Worm (Caenorhabditis elegans): ENCODE measurements around the gene C33H5.13.

The C33H5.13 gene

DNA sequence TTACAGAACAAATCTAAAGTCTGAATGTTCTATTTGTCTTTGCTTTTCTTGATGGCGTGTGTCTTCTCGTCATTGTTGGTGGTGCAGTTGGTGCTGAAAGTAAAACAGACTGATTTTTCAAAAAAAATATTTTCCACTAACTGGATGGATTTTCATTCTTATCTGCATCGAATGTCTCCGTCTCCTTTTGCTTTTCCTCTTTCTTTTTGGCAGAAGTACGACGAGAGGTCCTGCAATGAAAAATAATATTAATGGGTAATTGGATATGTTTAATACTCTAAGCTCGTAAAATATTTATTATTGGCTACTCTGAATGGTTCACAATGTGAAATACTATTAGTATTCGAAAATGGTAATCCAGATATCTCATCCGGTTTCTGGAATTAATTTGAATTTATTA is 31.9 kb downstream of the C33H5.13 start, which contains the start of gene del-7:
Gene del-7, plus strand, starts transcription at position 301 of the 400 bp plus-strand sequence.
- TF ChIP-seq ama-1 (optimal IDR thresholded peaks at IDR 0.05) (no peak), ama-1 (GFP tag; optimal IDR thresholded peaks at IDR 0.05) (no peak), C17E4.6 (GFP tag; IDR thresholded peaks at IDR 0.05) (no peak), unc-130 (GFP tag; optimal IDR thresholded peaks at IDR 0.05) (no peak), mel-28 (tag; optimal IDR thresholded peaks at IDR 0.05; ENCODE audit: borderline replicate concordance) (no peak), snpc-1.1 (tag; optimal IDR thresholded peaks at IDR 0.05; ENCODE audit: insufficient read depth) (no peak), lag-1 (GFP tag; IDR thresholded peaks at IDR 0.05) (no peak), lin-26 (GFP tag; IDR thresholded peaks at IDR 0.05) (no peak)

DNA sequence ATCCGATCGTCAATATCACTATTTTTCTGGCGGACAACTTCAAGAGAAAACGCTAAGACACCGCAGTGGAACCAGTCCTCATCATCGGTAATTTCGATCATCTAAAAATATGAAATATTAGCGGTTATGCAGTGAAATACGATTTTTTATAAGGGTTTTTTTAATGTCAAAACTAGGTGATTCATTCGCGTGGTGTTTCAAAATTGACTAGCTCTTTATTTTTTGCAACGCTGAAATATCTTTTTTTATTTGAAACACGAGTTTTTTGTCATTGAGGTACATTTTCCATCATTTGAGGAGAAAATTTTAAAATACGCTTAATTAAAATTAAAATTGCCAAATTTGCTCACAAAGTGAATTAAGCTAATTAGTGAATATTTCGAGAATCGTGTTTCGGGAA is 32.5 kb downstream of the C33H5.13 start, which contains the start of gene dsb-3:
Gene dsb-3, minus strand, starts transcription at position 101 of the 400 bp plus-strand sequence.
- no peak for TF ChIP-seq lag-1 (GFP tag; IDR thresholded peaks at IDR 0.05)
- no peak for TF ChIP-seq cebp-1 (GFP tag; IDR thresholded peaks at IDR 0.05)
- no peak for TF ChIP-seq cebp-1 (tag; optimal IDR thresholded peaks at IDR 0.05)
- no peak for TF ChIP-seq Y53F4B.3 (GFP tag; IDR thresholded peaks at IDR 0.05)
- TF ChIP-seq rpc-1 (optimal IDR thresholded peaks at IDR 0.05) = no peak
- no peak for TF ChIP-seq rpc-1 (tag; optimal IDR thresholded peaks at IDR 0.05)
- TF ChIP-seq akir-1 (GFP tag; optimal IDR thresholded peaks at IDR 0.05) = no peak
- no peak for TF ChIP-seq egl-44 (GFP tag; IDR thresholded peaks at IDR 0.05)
- no peak for TF ChIP-seq B0261.1 (tag; optimal IDR thresholded peaks at IDR 0.05)
- TF ChIP-seq somi-1 (GFP tag; optimal IDR thresholded peaks at IDR 0.05) = no peak
- TF ChIP-seq hlh-12 (tag; optimal IDR thresholded peaks at IDR 0.05) = no peak
- no peak for TF ChIP-seq ztf-22 (GFP tag; optimal IDR thresholded peaks at IDR 0.05)
- TF ChIP-seq ceh-27 (GFP tag; optimal IDR thresholded peaks at IDR 0.05) = no peak
- no peak for TF ChIP-seq ztf-6 (GFP tag; IDR thresholded peaks at IDR 0.05)
- no peak for TF ChIP-seq lin-40 (tag; optimal IDR thresholded peaks at IDR 0.05)
- no peak for TF ChIP-seq Y53G8AR.9 (GFP tag; conservative IDR thresholded peaks at IDR 0.05)

DNA sequence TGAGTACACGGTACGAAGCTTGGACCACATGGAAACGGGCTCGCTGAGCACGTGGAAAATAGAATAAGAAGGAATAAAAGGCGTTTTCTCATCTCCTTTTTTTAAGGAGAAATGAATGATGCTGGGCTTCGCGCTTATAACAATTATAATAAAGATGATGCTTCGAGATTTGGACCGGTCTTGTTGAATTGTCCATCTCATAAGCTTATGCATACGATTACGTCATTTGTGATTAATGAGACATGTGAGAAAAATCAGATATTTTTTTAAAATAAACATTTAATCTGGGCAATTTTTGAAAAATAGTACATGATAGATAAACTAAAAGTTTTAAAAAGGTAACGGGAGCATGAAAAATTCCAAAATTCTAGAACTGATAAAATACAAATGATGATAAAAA is 34.8 kb downstream of the C33H5.13 start, which contains the start of gene C46A5.4:
Gene C46A5.4, minus strand, starts transcription at position 101 of the 400 bp plus-strand sequence.
- TF ChIP-seq rec-8 (tag; optimal IDR thresholded peaks at IDR 0.05) = no peak
- TF ChIP-seq repo-1 (tag; optimal IDR thresholded peaks at IDR 0.05) = no peak
- TF ChIP-seq mel-28 (tag; optimal IDR thresholded peaks at IDR 0.05; ENCODE audit: borderline replicate concordance) = no peak
- TF ChIP-seq lin-54 (GFP tag; optimal IDR thresholded peaks at IDR 0.05) = no peak
- TF ChIP-seq ztf-18 (tag; optimal IDR thresholded peaks at IDR 0.05) = no peak
- TF ChIP-seq hsf-1 (GFP tag; IDR thresholded peaks at IDR 0.05) = no peak
- TF ChIP-seq snpc-3.4 (tag; optimal IDR thresholded peaks at IDR 0.05) = no peak
- no peak for TF ChIP-seq madf-6 (GFP tag; IDR thresholded peaks at IDR 0.05)
- TF ChIP-seq chd-7 (tag; optimal IDR thresholded peaks at IDR 0.05) = no peak

DNA sequence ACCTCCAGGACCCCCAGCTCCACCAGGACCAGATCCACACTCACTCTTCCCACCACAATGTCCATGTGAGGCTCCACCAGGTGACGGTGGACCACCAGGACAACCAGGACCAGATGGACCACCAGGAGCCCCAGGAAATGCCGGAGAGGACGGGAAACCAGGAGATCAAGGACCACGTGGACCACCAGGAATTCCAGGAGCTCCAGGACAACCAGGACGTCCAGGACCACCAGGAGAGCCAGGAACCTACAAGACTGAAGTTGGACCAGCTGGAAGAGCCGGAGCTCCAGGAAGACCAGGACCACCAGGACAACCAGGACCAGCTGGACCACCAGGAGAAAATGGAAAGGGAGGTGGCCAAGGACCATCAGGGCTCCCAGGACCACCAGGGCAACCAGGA is 37.9 kb downstream of the C33H5.13 start:
- TF ChIP-seq egrh-3 (GFP tag; IDR thresholded peaks at IDR 0.05) = peak; percentile 75; the same call in 1 of the 2 replicates
- TF ChIP-seq unc-62 (GFP tag; optimal IDR thresholded peaks at IDR 0.05) = no peak
- no peak for TF ChIP-seq F39B2.1 (GFP tag; IDR thresholded peaks at IDR 0.05)
- TF ChIP-seq ceh-58 (GFP tag; IDR thresholded peaks at IDR 0.05) = no peak
- TF ChIP-seq madf-3 (GFP tag; IDR thresholded peaks at IDR 0.05) = no peak
